Worm (Caenorhabditis elegans) whole organism, late embryonic: ENCODE data around the gene T26E4.3.

ENCODE experiments used
- F13H6.1 ChIP-seq: sonication (generic microtip); optimal IDR thresholded peaks from 2 replicates; lab custom pipeline; 2016; ENCODE audit warnings: missing genetic modification characterization, missing compliant biosample characterization
- ceh-19 ChIP-seq: fragments of 200-800 bp; sonication (Bioruptor generic); optimal IDR thresholded peaks from 2 replicates; lab custom pipeline; 2018; ENCODE audit warnings: mild to moderate bottlenecking, missing genetic modification characterization, missing compliant biosample characterization
- ceh-45 ChIP-seq: fragments of 200-800 bp; sonication (Bioruptor generic); IDR thresholded peaks from 2 replicates; pipeline ENCODE4 v1.3.6; 2022; ENCODE audit warnings: missing genetic modification reagents, missing genetic modification characterization, missing compliant biosample characterization
- ceh-48 ChIP-seq: sonication (generic microtip); optimal IDR thresholded peaks from 2 replicates; lab custom pipeline; 2016; ENCODE audit warnings: missing genetic modification characterization, inconsistent platforms, missing compliant biosample characterization
- ceh-6 ChIP-seq: fragments of 200-800 bp; sonication (Bioruptor generic); optimal IDR thresholded peaks from 2 replicates; lab custom pipeline; 2018; ENCODE audit warnings: mild to moderate bottlenecking, missing genetic modification characterization, missing compliant biosample characterization
- ceh-9 ChIP-seq: sonication (generic microtip); optimal IDR thresholded peaks from 2 replicates; lab custom pipeline; 2016; ENCODE audit warnings: mild to moderate bottlenecking, missing genetic modification characterization, inconsistent platforms, missing compliant biosample characterization
- elt-2 ChIP-seq: sonication (generic microtip); optimal IDR thresholded peaks from 2 replicates; lab custom pipeline; 2016; ENCODE audit warnings: missing genetic modification reagents, missing genetic modification characterization, missing compliant biosample characterization
- elt-4 ChIP-seq: sonication (generic microtip); optimal IDR thresholded peaks from 2 replicates; lab custom pipeline; 2016; ENCODE audit warnings: missing genetic modification characterization, missing compliant biosample characterization
- gmeb-2 ChIP-seq: sonication (generic microtip); optimal IDR thresholded peaks from 2 replicates; lab custom pipeline; 2016; ENCODE audit warnings: missing genetic modification characterization, inconsistent platforms, missing compliant biosample characterization
- hlh-15 ChIP-seq: sonication (generic microtip); optimal IDR thresholded peaks from 2 replicates; lab custom pipeline; 2016; ENCODE audit warnings: missing genetic modification characterization, missing compliant biosample characterization
- hlh-30 ChIP-seq: sonication (generic microtip); optimal IDR thresholded peaks from 2 replicates; lab custom pipeline; 2017; ENCODE audit warnings: antibody characterized with exemption, missing genetic modification characterization, missing compliant biosample characterization; ENCODE audit not compliant: insufficient read depth
- hlh-6 ChIP-seq: sonication (generic microtip); optimal IDR thresholded peaks from 2 replicates; lab custom pipeline; 2016; ENCODE audit warnings: missing genotype, missing genetic modification characterization, missing compliant biosample characterization
- hlh-8 ChIP-seq: sonication (generic microtip); optimal IDR thresholded peaks from 2 replicates; lab custom pipeline; 2016; ENCODE audit warnings: missing genotype, missing genetic modification characterization, missing compliant biosample characterization
- lim-6 ChIP-seq: sonication (generic microtip); optimal IDR thresholded peaks from 2 replicates; lab custom pipeline; 2016; ENCODE audit warnings: missing genetic modification characterization, missing compliant biosample characterization
- mec-3 ChIP-seq: sonication (generic microtip); optimal IDR thresholded peaks from 2 replicates; lab custom pipeline; 2016; ENCODE audit warnings: borderline replicate concordance, missing genetic modification characterization, missing compliant biosample characterization
- nfya-1 ChIP-seq: sonication (generic microtip); optimal IDR thresholded peaks from 2 replicates; lab custom pipeline; 2017; ENCODE audit warnings: missing genetic modification characterization, mild to moderate bottlenecking, missing compliant biosample characterization, antibody characterized with exemption, moderate library complexity
- nhr-11 ChIP-seq: fragments of 150-350 bp; optimal IDR thresholded peaks from 2 replicates; lab custom pipeline; 2014; ENCODE audit warnings: missing biosample characterization, missing genetic modification characterization
- npax-4 ChIP-seq: sonication (generic microtip); optimal IDR thresholded peaks from 2 replicates; lab custom pipeline; 2016; ENCODE audit warnings: missing genetic modification characterization, missing compliant biosample characterization
- pat-9 ChIP-seq: fragments of 200-800 bp; sonication (Bioruptor generic); optimal IDR thresholded peaks from 2 replicates; lab custom pipeline; 2018; ENCODE audit warnings: mild to moderate bottlenecking, missing genetic modification characterization, moderate library complexity, missing compliant biosample characterization
- pax-1 ChIP-seq: fragments of 150-350 bp; optimal IDR thresholded peaks from 2 replicates; lab custom pipeline; 2014; ENCODE audit warnings: missing biosample characterization, missing genetic modification characterization
- pha-2 ChIP-seq: sonication (generic microtip); optimal IDR thresholded peaks from 2 replicates; lab custom pipeline; 2017; ENCODE audit warnings: mild to moderate bottlenecking, missing genetic modification characterization, missing compliant biosample characterization
- pqm-1 ChIP-seq: sonication (generic microtip); optimal IDR thresholded peaks from 2 replicates; lab custom pipeline; 2016; ENCODE audit warnings: missing genetic modification characterization, missing compliant biosample characterization
- sdc-2 ChIP-seq: sonication (generic microtip); optimal IDR thresholded peaks from 2 replicates; lab custom pipeline; 2016; ENCODE audit warnings: missing genotype, missing genetic modification characterization, missing compliant biosample characterization
- sox-4 ChIP-seq: sonication (generic microtip); optimal IDR thresholded peaks from 2 replicates; lab custom pipeline; 2017; ENCODE audit warnings: mild to moderate bottlenecking, missing genetic modification characterization, inconsistent platforms, missing compliant biosample characterization
- tbx-2 ChIP-seq: sonication (generic microtip); optimal IDR thresholded peaks from 2 replicates; lab custom pipeline; 2016; ENCODE audit warnings: missing genetic modification characterization, missing compliant biosample characterization
- tbx-7 ChIP-seq: sonication (generic microtip); optimal IDR thresholded peaks from 2 replicates; lab custom pipeline; 2016; ENCODE audit warnings: missing genotype, missing genetic modification characterization, missing compliant biosample characterization
- unc-3 ChIP-seq, 2 experiments: fragments of 200-800 bp in 1 of 2; sonication (Bioruptor generic) in 1 of 2; sonication (generic microtip) in 1 of 2; conservative IDR thresholded peaks in 1 of 2; optimal IDR thresholded peaks in 1 of 2; 2 replicates each; pipeline versions ENCODE4 v1.3.6 to Lab custom; 2016 to 2022; ENCODE audit warnings: missing compliant biosample characterization in 2 of 2, missing genetic modification characterization in 2 of 2, missing genetic modification reagents in 1 of 2
- unc-42 ChIP-seq: sonication (generic microtip); optimal IDR thresholded peaks from 2 replicates; lab custom pipeline; 2016; ENCODE audit warnings: missing genotype, missing genetic modification characterization, missing compliant biosample characterization
- unc-55 ChIP-seq: sonication (generic microtip); optimal IDR thresholded peaks from 2 replicates; lab custom pipeline; 2017; ENCODE audit warnings: missing biosample characterization, missing genetic modification reagents, missing genetic modification characterization
- zip-5 ChIP-seq: sonication (generic microtip); optimal IDR thresholded peaks from 2 replicates; lab custom pipeline; 2016; ENCODE audit warnings: missing genetic modification characterization, missing compliant biosample characterization
- ztf-16 ChIP-seq: sonication (generic microtip); optimal IDR thresholded peaks from 2 replicates; lab custom pipeline; 2017; ENCODE audit warnings: missing genetic modification characterization, missing compliant biosample characterization

The T26E4.3 gene

DNA sequence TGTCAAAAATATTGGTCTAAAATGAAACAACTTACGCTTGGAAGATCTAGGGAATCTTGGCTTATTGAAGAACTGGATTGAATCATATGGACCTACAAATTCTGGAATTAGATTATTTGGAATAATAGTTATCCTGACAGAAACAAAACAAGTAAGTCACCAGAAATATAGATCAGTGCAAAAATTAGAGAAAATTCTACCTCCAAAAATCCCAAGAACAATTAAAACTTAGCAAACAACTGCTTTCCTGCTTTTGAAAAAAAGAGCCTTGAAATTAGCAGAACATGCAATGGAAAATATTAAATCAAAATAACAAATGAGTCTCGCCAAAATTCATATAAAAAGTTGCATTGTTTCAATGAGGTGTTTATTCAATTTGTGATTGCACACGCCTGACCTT lies 9.5 kb upstream of the T26E4.3 start, which contains the start of gene nhr-60:
nhr-60 (minus strand) TSS at position 101 of the 400 bp plus-strand sequence.
- no peak for TF ChIP-seq mec-3
- no peak for TF ChIP-seq tbx-7 (tag; lab: Kevin White, UChicago)
- TF ChIP-seq hlh-6 (tag; lab: Kevin White, UChicago), result no peak

DNA sequence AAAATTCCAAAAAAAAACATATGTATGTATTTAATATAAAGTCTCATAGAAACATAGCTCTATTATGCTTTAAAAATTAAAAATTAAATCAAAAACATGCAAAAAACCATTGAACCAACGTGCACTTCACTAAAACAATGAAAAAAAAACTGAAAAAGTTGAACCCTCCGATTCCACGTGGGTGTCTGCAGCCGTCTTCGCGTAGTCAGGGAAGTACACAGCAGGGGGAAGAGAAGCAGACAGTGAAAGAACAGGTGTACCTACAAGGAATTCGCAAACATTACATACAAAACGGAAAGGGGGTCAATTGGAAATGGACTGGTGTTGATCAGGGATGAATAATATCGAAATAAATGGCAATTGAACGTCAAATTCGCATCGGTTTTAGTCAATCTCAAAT lies 8.7 kb upstream of the T26E4.3 start:
- no peak for TF ChIP-seq pax-1

DNA sequence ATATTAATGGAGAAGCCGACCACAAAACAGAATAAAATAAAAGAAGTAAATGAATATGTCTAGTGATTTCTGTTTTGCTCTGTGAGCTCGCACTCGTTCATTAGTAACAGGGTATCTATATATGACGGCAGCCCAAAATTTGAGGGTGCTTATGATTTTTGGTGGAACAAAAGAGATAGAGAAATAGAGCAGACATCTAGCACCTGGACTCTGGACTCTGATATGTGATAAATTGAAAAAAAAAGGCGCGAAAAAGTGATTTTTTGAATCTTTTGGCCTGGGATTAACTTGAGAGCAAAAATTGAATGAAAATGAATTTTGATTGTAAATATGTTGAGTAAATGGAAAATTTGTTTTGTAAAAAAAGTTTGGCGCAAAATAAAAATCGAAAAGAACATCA lies 5.9 kb upstream of the T26E4.3 start, which contains the start of gene nhr-283:
nhr-283 (minus strand) TSS at position 101 of the 400 bp plus-strand sequence.
- no peak for TF ChIP-seq elt-2 (tag; lab: Kevin White, UChicago)
- TF ChIP-seq hlh-30 (tag; lab: Kevin White, UChicago), result no peak
- no peak for TF ChIP-seq pha-2 (tag; lab: Kevin White, UChicago)
- TF ChIP-seq pqm-1 (tag; lab: Kevin White, UChicago), result no peak
- TF ChIP-seq nhr-11 (tag; lab: Kevin White, UChicago), result no peak
- no peak for TF ChIP-seq mec-3
- TF ChIP-seq unc-55, result no peak
- TF ChIP-seq pat-9 (tag; lab: Kevin White, UChicago), result no peak
- no peak for TF ChIP-seq ceh-45 (GFP tag; lab: Robert Waterston, UW)
- no peak for TF ChIP-seq ceh-6
- no peak for TF ChIP-seq ceh-19 (GFP tag; lab: Kevin White, UChicago)
- TF ChIP-seq hlh-6 (tag; lab: Kevin White, UChicago), result no peak
- TF ChIP-seq ztf-16 (tag; lab: Kevin White, UChicago), result no peak
- TF ChIP-seq sdc-2 (tag; lab: Kevin White, UChicago), result no peak
- no peak for TF ChIP-seq ceh-9 (tag; lab: Kevin White, UChicago)
- TF ChIP-seq hlh-8 (tag; lab: Kevin White, UChicago), result no peak
- TF ChIP-seq tbx-2 (tag; lab: Kevin White, UChicago), result no peak

DNA sequence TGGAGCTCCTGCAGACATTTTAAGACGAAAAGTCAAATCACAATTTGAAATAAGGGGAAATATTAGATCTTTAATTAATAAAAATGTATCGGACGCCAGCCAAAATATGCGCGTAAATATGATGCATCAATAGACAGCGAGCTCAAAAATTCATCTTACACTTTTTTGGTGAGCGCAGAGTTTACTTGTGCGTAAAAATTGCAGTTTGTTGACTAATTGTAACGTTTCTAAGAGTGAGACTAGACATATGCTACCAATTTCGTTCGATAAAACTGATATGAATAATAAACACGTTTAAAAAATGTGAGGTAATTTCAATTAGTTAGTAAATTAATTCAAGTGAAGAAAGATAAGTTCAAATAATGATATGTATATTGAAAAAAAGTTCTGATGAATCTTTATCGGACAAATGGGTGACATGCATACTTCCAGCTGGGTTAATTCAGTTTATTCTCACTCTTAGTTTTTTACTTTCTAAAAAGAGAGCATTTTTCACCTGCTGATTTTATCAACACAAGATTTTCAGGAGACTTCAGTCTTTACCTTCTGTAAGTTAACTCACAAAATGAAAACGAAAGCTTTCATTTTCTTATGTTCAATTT lies 3.4 kb upstream of the T26E4.3 start, which contains the start of the genes nhr-285 and irld-52:
nhr-285 (minus strand) TSS at position 101 of the 602 bp plus-strand sequence.
irld-52 (plus strand) TSS at position 552 of the 602 bp plus-strand sequence.
- TF ChIP-seq elt-4 (tag; lab: Kevin White, UChicago) (no peak), sox-4 (tag; lab: Kevin White, UChicago) (no peak), hlh-6 (tag; lab: Kevin White, UChicago) (no peak), unc-42 (tag; lab: Kevin White, UChicago) (no peak), nfya-1 (tag; lab: Kevin White, UChicago) (no peak), nhr-11 (tag; lab: Kevin White, UChicago) (no peak), zip-5 (tag; lab: Kevin White, UChicago) (no peak), F13H6.1 (tag; lab: Kevin White, UChicago) (no peak), hlh-8 (tag; lab: Kevin White, UChicago) (no peak), npax-4 (no peak), unc-3 (GFP tag; conservative IDR thresholded peaks at IDR 0.05; lab: Robert Waterston, UW) (no peak), unc-3 (tag; optimal IDR thresholded peaks at IDR 0.05; lab: Kevin White, UChicago) (no peak), hlh-15 (no peak), gmeb-2 (tag; lab: Kevin White, UChicago) (no peak), unc-55 (no peak)

DNA sequence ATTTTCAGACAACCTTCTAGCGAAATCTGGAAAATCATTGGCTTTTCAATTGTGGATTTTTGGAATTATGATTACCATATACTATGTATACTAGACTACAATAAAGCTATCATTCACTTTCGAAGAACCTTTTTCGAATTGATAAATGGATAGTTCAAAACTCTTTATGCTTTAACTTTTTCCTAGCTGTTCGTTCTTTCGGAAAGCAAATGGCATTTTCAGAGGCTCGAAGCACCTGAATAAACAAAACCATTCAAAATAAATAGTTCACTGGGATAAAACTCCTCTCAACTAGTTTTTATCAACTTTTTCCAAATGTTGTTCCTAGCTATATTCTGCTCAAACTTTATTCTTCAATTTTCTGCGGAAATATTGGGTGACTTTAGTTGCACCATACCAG lies 1.5 kb upstream of the T26E4.3 start, which contains the start of gene T26E4.2:
T26E4.2 (plus strand) TSS at position 301 of the 400 bp plus-strand sequence.
- no peak for TF ChIP-seq lim-6 (tag; lab: Kevin White, UChicago)
- no peak for TF ChIP-seq ceh-48 (tag; lab: Kevin White, UChicago)
- TF ChIP-seq unc-42 (tag; lab: Kevin White, UChicago), result no peak
